Worm (Caenorhabditis elegans): ENCODE results near the gene spot-1.

- TF ChIP-seq aly-2 (tag; optimal IDR thresholded peaks at IDR 0.05) (no peak), egl-27 (tag; optimal IDR thresholded peaks at IDR 0.05) (no peak)
These were observed 14.5 kb downstream of the spot-1 start for ce11 chrIII:7262592-7262991.

Measured in whole organism, L3 larva.